Worm (Caenorhabditis elegans) whole organism, young adult: ENCODE results near the gene sra-39.

Experiments used
- F37B4.10 ChIP-seq: fragments of 200-800 bp; sonication (Bioruptor generic); IDR thresholded peaks from 2 replicates; pipeline ENCODE4 v1.3.6; 2022; ENCODE audit warnings: missing genetic modification characterization, missing compliant biosample characterization
- Y53F4B.3 ChIP-seq: fragments of 200-800 bp; sonication (Bioruptor generic); IDR thresholded peaks from 2 replicates; pipeline ENCODE4 v1.3.6; 2022; ENCODE audit warnings: missing genetic modification reagents, missing genetic modification characterization, missing compliant biosample characterization
- egl-44 ChIP-seq: fragments of 200-800 bp; sonication (Bioruptor generic); IDR thresholded peaks from 2 replicates; pipeline ENCODE4 v1.3.6; 2022; ENCODE audit warnings: missing genetic modification reagents, missing genetic modification characterization, missing compliant biosample characterization
- ets-4 ChIP-seq: fragments of 200-800 bp; sonication (Bioruptor generic); optimal IDR thresholded peaks from 2 replicates; lab custom pipeline; 2018; ENCODE audit warnings: mild to moderate bottlenecking, missing genetic modification characterization, missing compliant biosample characterization
- lin-54 ChIP-seq: fragments of 200-800 bp; sonication (Bioruptor generic); optimal IDR thresholded peaks from 2 replicates; lab custom pipeline; 2018; ENCODE audit warnings: mild to moderate bottlenecking, missing genetic modification characterization, missing compliant biosample characterization
- mes-4 ChIP-seq: sonication (generic microtip); optimal IDR thresholded peaks from 2 replicates; lab custom pipeline; 2016; ENCODE audit warnings: missing genotype, missing genetic modification characterization, missing compliant biosample characterization
- snpc-1.1 ChIP-seq: sonication (generic microtip); optimal IDR thresholded peaks from 2 replicates; lab custom pipeline; 2017; ENCODE audit warnings: missing genetic modification characterization, mild to moderate bottlenecking, missing compliant biosample characterization, antibody characterized with exemption, moderate library complexity, missing genotype, missing genetic modification reagents; ENCODE audit not compliant: insufficient read depth
- snpc-4 ChIP-seq, 5 experiments: fragments of 150-350 bp in 1 of 5; sonication (generic microtip) in 4 of 5; optimal IDR thresholded peaks; 2 replicates each; lab custom pipeline; 2014 to 2018; ENCODE audit warnings: missing genetic modification characterization in 5 of 5, missing biosample characterization in 3 of 5, antibody characterized with exemption in 2 of 5, mild to moderate bottlenecking in 2 of 5, missing compliant biosample characterization in 2 of 5, missing genotype in 2 of 5, moderate library complexity in 2 of 5, missing genetic modification reagents in 1 of 5

DNA sequence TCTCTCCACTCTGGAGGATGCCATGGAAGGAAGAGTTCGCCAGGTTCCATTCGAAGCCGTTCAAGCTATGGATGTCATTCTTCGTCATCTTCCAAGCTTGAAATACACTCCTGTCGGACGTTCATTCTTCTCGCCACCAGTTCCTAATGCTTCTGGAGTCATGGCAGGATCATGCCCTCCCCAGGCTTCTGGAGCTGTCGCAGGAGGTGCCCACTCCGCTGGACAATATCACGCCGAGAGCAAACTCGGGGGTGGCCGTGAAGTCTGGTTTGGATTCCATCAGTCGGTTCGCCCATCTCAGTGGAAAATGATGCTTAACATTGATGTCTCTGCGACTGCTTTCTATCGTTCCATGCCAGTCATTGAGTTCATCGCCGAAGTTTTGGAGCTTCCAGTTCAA lies 49.1 kb upstream of the sra-39 start:
- TF ChIP-seq mes-4 (tag; lab: Kevin White, UChicago) (no peak), ets-4 (GFP tag; lab: Kevin White, UChicago) (no peak), Y53F4B.3 (GFP tag; lab: Robert Waterston, UW) (no peak), snpc-1.1 (no peak), snpc-4 (GFP tag; optimal IDR thresholded peaks at IDR 0.05; lab: Kevin White, UChicago) (no peak), snpc-4 (tag; optimal IDR thresholded peaks at IDR 0.05; lab: Kevin White, UChicago) (no peak), F37B4.10 (no peak), lin-54 (GFP tag; lab: Kevin White, UChicago) (no peak), egl-44 (GFP tag; lab: Robert Waterston, UW) (no peak)
